Fruit fly (Drosophila melanogaster) S2 (cell line): Measurements from ENCODE around the gene CG13054.

Source experiments
- CG8478 ChIP-seq: fragments of >200 bp; optimal IDR thresholded peaks from 2 replicates; lab custom pipeline; 2018
- CTCF ChIP-seq, 2 experiments: fragments of >200 bp; optimal IDR thresholded peaks; 2 replicates each; lab custom pipeline; 2018

Gene CG13054

dm6 chr3L:16279987-16280454 lies 23.0 kb upstream of the CG13054 start, which contains the start of gene CG13064:
Gene CG13064 (plus strand): TSS chr3L:16280404.
- TF ChIP-seq CTCF (optimal IDR thresholded peaks at IDR 0.05; lab: Kevin White, UChicago) (no peak), CG8478 (no peak)

dm6 chr3L:16279171-16279570 lies 22.2 kb upstream of the CG13054 start, which contains the start of gene CG13050:
Gene CG13050 (minus strand): TSS chr3L:16279271.
- TF ChIP-seq CTCF (optimal IDR thresholded peaks at IDR 0.05; lab: Kevin White, UChicago) (no peak), CG8478 (no peak)

dm6 chr3L:16277135-16277534 lies 20.1 kb upstream of the CG13054 start, which contains the start of gene CG13065:
Gene CG13065 (plus strand): TSS chr3L:16277435.
- TF ChIP-seq CG8478 = no peak

dm6 chr3L:16275391-16276017 lies 18.5 kb upstream of the CG13054 start:
- no peak for TF ChIP-seq CG8478

dm6 chr3L:16272338-16272959 lies 15.5 kb upstream of the CG13054 start, which contains the start of gene CG13066:
Gene CG13066 (plus strand): TSS chr3L:16272909.
- TF ChIP-seq CTCF (optimal IDR thresholded peaks at IDR 0.05; lab: Kevin White, UChicago) (no peak), CG8478 (no peak)

- TF ChIP-seq CTCF (optimal IDR thresholded peaks at IDR 0.05; lab: Kevin White, UChicago) (no peak), CG8478 (no peak)
These were observed 13.9 kb upstream of the CG13054 start, which contains the start of the genes CG34248 and CG13067 for dm6 chr3L:16270802-16271332. Gene CG34248 (minus strand): TSS chr3L:16270902. Gene CG13067 (plus strand): TSS chr3L:16271282.

- TF ChIP-seq CG8478 (no peak), CTCF (optimal IDR thresholded peaks at IDR 0.05; lab: Kevin White, UChicago) (no peak)
These were observed 12.1 kb upstream of the CG13054 start, which contains the start of gene CG13068 for dm6 chr3L:16269092-16269491. Gene CG13068 (plus strand): TSS chr3L:16269392.

- TF ChIP-seq CTCF (optimal IDR thresholded peaks at IDR 0.05; lab: Kevin White, UChicago) (no peak), CG8478 (no peak)
These were observed 11.2 kb upstream of the CG13054 start, which contains the start of gene CG4950 for dm6 chr3L:16268106-16268733. Gene CG4950 (minus strand): TSS chr3L:16268156.

- no peak for TF ChIP-seq CG8478
- TF ChIP-seq CTCF (optimal IDR thresholded peaks at IDR 0.05; lab: Kevin White, UChicago) = no peak
These were observed 8.0 kb upstream of the CG13054 start, which contains the start of the genes CG13051 and CG13069 for dm6 chr3L:16265000-16265399. Gene CG13051 (minus strand): TSS chr3L:16265100. Gene CG13069 (plus strand): TSS chr3L:16265385.

dm6 chr3L:16263043-16263442 lies 6.1 kb upstream of the CG13054 start, which contains the start of gene CG13070:
Gene CG13070 (plus strand): TSS chr3L:16263343.
- TF ChIP-seq CTCF (optimal IDR thresholded peaks at IDR 0.05; lab: Kevin White, UChicago) (no peak), CG8478 (no peak)

dm6 chr3L:16262440-16262839 lies 5.4 kb upstream of the CG13054 start, which contains the start of gene CG13071:
Gene CG13071 (plus strand): TSS chr3L:16262740.
- no peak for TF ChIP-seq CTCF (optimal IDR thresholded peaks at IDR 0.05; lab: Kevin White, UChicago)
- TF ChIP-seq CG8478 = no peak

- TF ChIP-seq CG8478 (no peak), CTCF (optimal IDR thresholded peaks at IDR 0.05; lab: Kevin White, UChicago) (no peak)
These were observed 4.5 kb upstream of the CG13054 start, which contains the start of gene CG34247 for dm6 chr3L:16261505-16261904. Gene CG34247 (minus strand): TSS chr3L:16261605.

- TF ChIP-seq CG8478 (no peak), CTCF (optimal IDR thresholded peaks at IDR 0.05; lab: Kevin White, UChicago) (no peak)
These were observed 2.6 kb upstream of the CG13054 start, which contains the start of gene CG13053 for dm6 chr3L:16259552-16259951. Gene CG13053 (minus strand): TSS chr3L:16259722.

- TF ChIP-seq CTCF (optimal IDR thresholded peaks at IDR 0.05; lab: Kevin White, UChicago) = no peak
- TF ChIP-seq CG8478 = no peak
These were observed 4.7 kb downstream of the CG13054 start, which contains the start of gene CG13055 for dm6 chr3L:16252255-16252654. Gene CG13055 (minus strand): TSS chr3L:16252355.

dm6 chr3L:16241296-16241695 lies 15.7 kb downstream of the CG13054 start:
- TF ChIP-seq CTCF (optimal IDR thresholded peaks at IDR 0.05; lab: Kevin White, UChicago) (no peak), CG8478 (no peak)
